Worm (Caenorhabditis elegans) whole organism, L4 larva: ENCODE results near the gene K06H7.8.

Experiments
- F10B5.3 ChIP-seq: sonication (generic microtip); optimal IDR thresholded peaks from 2 replicates; lab custom pipeline; 2016; ENCODE audit warnings: mild to moderate bottlenecking, missing genetic modification characterization, missing compliant biosample characterization
- F49E8.2 ChIP-seq: sonication (generic microtip); optimal IDR thresholded peaks from 2 replicates; lab custom pipeline; 2016; ENCODE audit warnings: missing compliant biosample characterization, mild to moderate bottlenecking, missing genetic modification characterization, borderline replicate concordance
- R02D3.7 ChIP-seq: fragments of 150-350 bp; sonication (generic microtip); optimal IDR thresholded peaks from 3 replicates; lab custom pipeline; 2014; ENCODE audit warnings: missing biosample characterization, missing genetic modification characterization
- Y105C5A.15 ChIP-seq: fragments of 200-800 bp; sonication (Bioruptor generic); IDR thresholded peaks from 2 replicates; pipeline ENCODE4 v1.3.6; 2022; ENCODE audit warnings: missing genetic modification characterization, missing compliant biosample characterization
- ZK337.2 ChIP-seq: fragments of 200-800 bp; sonication (Bioruptor generic); IDR thresholded peaks from 2 replicates; pipeline ENCODE4 v1.3.6; 2022; ENCODE audit warnings: missing genetic modification reagents, missing genetic modification characterization, missing compliant biosample characterization
- aha-1 ChIP-seq: fragments of 150-350 bp; peaks from one replicate; lab custom pipeline; 2014; ENCODE audit warnings: missing biosample characterization, missing genetic modification characterization
- aly-2 ChIP-seq: sonication (generic microtip); optimal IDR thresholded peaks from 2 replicates; lab custom pipeline; 2018; ENCODE audit warnings: missing biosample characterization, missing genetic modification characterization
- arid-1 ChIP-seq: fragments of 200-800 bp; sonication (Bioruptor generic); conservative IDR thresholded peaks from 2 replicates; pipeline ENCODE4 v1.3.6; 2022; ENCODE audit warnings: missing genetic modification reagents, missing genetic modification characterization, missing compliant biosample characterization
- ceh-20 ChIP-seq: fragments of 200-800 bp; sonication (Bioruptor generic); IDR thresholded peaks from 2 replicates; pipeline ENCODE4 v1.3.6; 2022; ENCODE audit warnings: missing genetic modification reagents, missing genetic modification characterization, missing compliant biosample characterization
- ceh-32 ChIP-seq: sonication (generic microtip); optimal IDR thresholded peaks from 2 replicates; lab custom pipeline; 2016; ENCODE audit warnings: mild to moderate bottlenecking, missing genetic modification characterization, missing compliant biosample characterization; ENCODE audit not compliant: poor library complexity
- ceh-62 ChIP-seq: sonication (generic microtip); optimal IDR thresholded peaks from 2 replicates; lab custom pipeline; 2017; ENCODE audit warnings: missing biosample characterization, missing genetic modification characterization
- ces-1 ChIP-seq: fragments of 150-350 bp; sonication (generic microtip); optimal IDR thresholded peaks from 4 replicates; lab custom pipeline; 2014; ENCODE audit warnings: missing biosample characterization, missing genetic modification reagents, missing genetic modification characterization
- ctbp-1 ChIP-seq: fragments of 200-800 bp; sonication (Bioruptor generic); IDR thresholded peaks from 2 replicates; pipeline ENCODE4 v1.3.6; 2022; ENCODE audit warnings: missing genetic modification reagents, missing genetic modification characterization, missing compliant biosample characterization
- daf-16 ChIP-seq, 3 experiments: sonication (generic microtip); optimal IDR thresholded peaks; 2 replicates each; lab custom pipeline; 2016 to 2017; ENCODE audit warnings: missing genetic modification characterization in 3 of 3, missing genetic modification reagents in 3 of 3, mild to moderate bottlenecking in 2 of 3, missing compliant biosample characterization in 2 of 3, missing biosample characterization in 1 of 3, moderate library complexity in 1 of 3
- dpl-1 ChIP-seq: fragments of 150-350 bp; optimal IDR thresholded peaks from 2 replicates; lab custom pipeline; 2014; ENCODE audit warnings: missing biosample characterization, missing genetic modification reagents, missing genetic modification characterization
- dve-1 ChIP-seq: sonication (generic microtip); optimal IDR thresholded peaks from 2 replicates; lab custom pipeline; 2017; ENCODE audit warnings: antibody characterized with exemption, mild to moderate bottlenecking, missing genetic modification characterization, missing compliant biosample characterization; ENCODE audit not compliant: insufficient read depth
- fos-1 ChIP-seq: fragments of 150-350 bp; optimal IDR thresholded peaks from 2 replicates; lab custom pipeline; 2014; ENCODE audit warnings: missing biosample characterization, missing genetic modification characterization
- hif-1 ChIP-seq, 2 experiments: sonication (generic microtip); optimal IDR thresholded peaks; 2 replicates each; lab custom pipeline; 2016 to 2017; ENCODE audit warnings: missing compliant biosample characterization in 2 of 2, missing genetic modification characterization in 2 of 2, missing genetic modification reagents in 2 of 2, missing genotype in 2 of 2, mild to moderate bottlenecking in 1 of 2
- hlh-11 ChIP-seq: fragments of 200-800 bp; sonication (Bioruptor generic); optimal IDR thresholded peaks from 2 replicates; lab custom pipeline; 2018; ENCODE audit warnings: mild to moderate bottlenecking, missing genetic modification characterization, missing compliant biosample characterization
- hlh-30 ChIP-seq: sonication (generic microtip); optimal IDR thresholded peaks from 2 replicates; lab custom pipeline; 2017; ENCODE audit warnings: antibody characterized with exemption, mild to moderate bottlenecking, missing genetic modification characterization, missing compliant biosample characterization; ENCODE audit not compliant: insufficient read depth
- hmg-1.1 ChIP-seq: fragments of 200-800 bp; sonication (Bioruptor generic); IDR thresholded peaks from 2 replicates; pipeline ENCODE4 v1.3.6; 2022; ENCODE audit warnings: missing genetic modification reagents, missing genetic modification characterization, missing compliant biosample characterization
- lim-7 ChIP-seq: fragments of 200-800 bp; sonication (Bioruptor generic); IDR thresholded peaks from 2 replicates; pipeline ENCODE4 v1.3.6; 2022; ENCODE audit warnings: missing genetic modification characterization, missing compliant biosample characterization
- lin-1 ChIP-seq: fragments of 200-800 bp; sonication (Bioruptor generic); IDR thresholded peaks from 2 replicates; pipeline ENCODE4 v1.3.6; 2022; ENCODE audit warnings: missing genetic modification reagents, missing genetic modification characterization, missing compliant biosample characterization
- lin-13 ChIP-seq: fragments of 150-350 bp; optimal IDR thresholded peaks from 2 replicates; lab custom pipeline; 2014; ENCODE audit warnings: missing biosample characterization, missing genetic modification reagents, missing genetic modification characterization
- lin-38 ChIP-seq: fragments of 200-800 bp; sonication (Bioruptor generic); IDR thresholded peaks from 2 replicates; pipeline ENCODE4 v1.3.6; 2022; ENCODE audit warnings: missing genetic modification reagents, missing genetic modification characterization, missing compliant biosample characterization
- lin-39 ChIP-seq: fragments of 150-350 bp; optimal IDR thresholded peaks from 2 replicates; lab custom pipeline; 2014; ENCODE audit warnings: missing biosample characterization, missing genetic modification reagents, missing genetic modification characterization
- lir-3 ChIP-seq: sonication (generic microtip); optimal IDR thresholded peaks from 2 replicates; lab custom pipeline; 2016; ENCODE audit warnings: mild to moderate bottlenecking, missing genetic modification characterization, missing compliant biosample characterization
- madf-9 ChIP-seq: fragments of 200-800 bp; sonication (Bioruptor generic); conservative IDR thresholded peaks from 2 replicates; pipeline ENCODE4 v1.3.6; 2022; ENCODE audit warnings: missing genetic modification reagents, missing genetic modification characterization, missing compliant biosample characterization
- mdl-1 ChIP-seq, 2 experiments: fragments of 150-350 bp in 1 of 2; sonication (generic microtip) in 1 of 2; optimal IDR thresholded peaks; 2 replicates each; lab custom pipeline; 2014 to 2017; ENCODE audit warnings: missing biosample characterization in 2 of 2, missing genetic modification characterization in 2 of 2
- mep-1 ChIP-seq: fragments of 150-350 bp; sonication (generic microtip); optimal IDR thresholded peaks from 3 replicates; lab custom pipeline; 2014; ENCODE audit warnings: missing biosample characterization, missing genetic modification characterization
- mxl-3 ChIP-seq: fragments of 200-800 bp; sonication (Bioruptor generic); optimal IDR thresholded peaks from 2 replicates; lab custom pipeline; 2018; ENCODE audit warnings: mild to moderate bottlenecking, missing genetic modification characterization, missing compliant biosample characterization
- nhr-237 ChIP-seq: sonication (generic microtip); optimal IDR thresholded peaks from 2 replicates; lab custom pipeline; 2017; ENCODE audit warnings: missing biosample characterization, missing genetic modification characterization
- nhr-41 ChIP-seq: fragments of 200-800 bp; sonication (Bioruptor generic); IDR thresholded peaks from 2 replicates; pipeline ENCODE4 v1.3.6; 2022; ENCODE audit warnings: missing genetic modification reagents, missing genetic modification characterization, missing compliant biosample characterization
- nhr-76 ChIP-seq: fragments of 150-350 bp; optimal IDR thresholded peaks from 2 replicates; lab custom pipeline; 2014; ENCODE audit warnings: missing biosample characterization, missing genetic modification characterization
- pha-4 ChIP-seq, 2 experiments: fragments of 150-350 bp in 1 of 2; fragments of 200-800 bp in 1 of 2; sonication (Bioruptor generic) in 1 of 2; IDR thresholded peaks in 1 of 2; optimal IDR thresholded peaks in 1 of 2; 2 replicates each; pipeline versions ENCODE4 v1.3.6 to Lab custom; 2014 to 2022; ENCODE audit warnings: missing genetic modification characterization in 2 of 2, missing genetic modification reagents in 2 of 2, missing biosample characterization in 1 of 2, missing compliant biosample characterization in 1 of 2
- php-3 ChIP-seq: fragments of 200-800 bp; sonication (Bioruptor generic); IDR thresholded peaks from 2 replicates; pipeline ENCODE4 v1.3.6; 2022; ENCODE audit warnings: missing genetic modification reagents, missing genetic modification characterization, missing compliant biosample characterization
- pqm-1 ChIP-seq: sonication (generic microtip); optimal IDR thresholded peaks from 2 replicates; lab custom pipeline; 2017; ENCODE audit warnings: missing biosample characterization, missing genetic modification characterization
- spr-1 ChIP-seq: sonication (generic microtip); optimal IDR thresholded peaks from 2 replicates; lab custom pipeline; 2016; ENCODE audit warnings: mild to moderate bottlenecking, missing genetic modification characterization, missing compliant biosample characterization
- spr-3 ChIP-seq: fragments of 200-800 bp; sonication (Bioruptor generic); optimal IDR thresholded peaks from 2 replicates; lab custom pipeline; 2018; ENCODE audit warnings: mild to moderate bottlenecking, missing genetic modification characterization, missing compliant biosample characterization
- tag-97 ChIP-seq: fragments of 200-800 bp; sonication (Bioruptor generic); IDR thresholded peaks from 2 replicates; pipeline ENCODE4 v1.3.6; 2022; ENCODE audit warnings: missing genetic modification characterization, missing compliant biosample characterization
- tra-1 ChIP-seq: fragments of 200-800 bp; sonication (Bioruptor generic); IDR thresholded peaks from 2 replicates; pipeline ENCODE4 v1.3.6; 2022; ENCODE audit warnings: missing genetic modification reagents, missing genetic modification characterization, missing compliant biosample characterization
- unc-130 ChIP-seq: sonication (generic microtip); optimal IDR thresholded peaks from 2 replicates; lab custom pipeline; 2016; ENCODE audit warnings: missing genetic modification reagents, missing genetic modification characterization, missing compliant biosample characterization
- unc-62 ChIP-seq, 3 experiments: fragments of 150-350 bp in 1 of 3; sonication (generic microtip); optimal IDR thresholded peaks in 2 of 3; peaks in 1 of 3; 1 replicate in 1 of 3; 2 replicates in 2 of 3; lab custom pipeline; 2014 to 2017; ENCODE audit warnings: missing biosample characterization in 3 of 3, missing genetic modification characterization in 3 of 3, missing genetic modification reagents in 3 of 3, missing genotype in 1 of 3
- zip-2 ChIP-seq: fragments of 150-350 bp; optimal IDR thresholded peaks from 2 replicates; lab custom pipeline; 2014; ENCODE audit warnings: missing biosample characterization, missing genetic modification characterization
- ztf-7 ChIP-seq: fragments of 150-350 bp; optimal IDR thresholded peaks from 2 replicates; lab custom pipeline; 2014; ENCODE audit warnings: missing biosample characterization, missing genetic modification characterization

K06H7.8 gene

DNA sequence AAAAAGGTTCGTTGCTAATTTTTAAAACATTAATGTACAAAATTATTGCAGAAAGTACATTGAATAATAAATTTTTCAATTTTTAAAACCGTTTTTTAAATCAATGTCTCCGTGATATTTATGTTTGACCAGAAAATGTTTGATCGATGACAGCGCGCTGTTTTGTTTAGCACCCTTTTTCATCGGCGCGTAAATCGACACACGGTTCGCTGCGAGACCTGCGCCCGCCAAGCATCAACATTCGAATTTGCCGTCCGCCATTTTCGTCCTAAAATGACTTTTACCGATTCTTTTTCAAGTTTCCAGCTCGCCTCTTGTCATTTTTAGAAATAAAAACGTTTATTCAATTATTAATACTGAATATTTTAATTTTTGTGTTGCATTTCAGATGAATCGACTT lies 2.9 kb upstream of the K06H7.8 start, which contains the start of gene plk-1 (continued):
- no peak for TF ChIP-seq tag-97
- no peak for TF ChIP-seq Y105C5A.15 (GFP tag; lab: Robert Waterston, UW)
- TF ChIP-seq mep-1 (tag; lab: Kevin White, UChicago) = no peak
- no peak for TF ChIP-seq nhr-41 (GFP tag; lab: Robert Waterston, UW)
- TF ChIP-seq arid-1 (GFP tag; lab: Robert Waterston, UW) = no peak
- no peak for TF ChIP-seq nhr-76
- TF ChIP-seq lin-1 (GFP tag; lab: Robert Waterston, UW) = no peak
- TF ChIP-seq aha-1 = peak; percentile 55
- no peak for TF ChIP-seq ceh-32 (tag; lab: Kevin White, UChicago)
- TF ChIP-seq ceh-20 (GFP tag; lab: Robert Waterston, UW) = no peak
- no peak for TF ChIP-seq ctbp-1 (GFP tag; lab: Robert Waterston, UW)
- TF ChIP-seq lin-13 = no peak
- TF ChIP-seq hlh-30 (tag; lab: Kevin White, UChicago) = peak; percentile 25
- no peak for TF ChIP-seq spr-3 (GFP tag; lab: Kevin White, UChicago)
- TF ChIP-seq ceh-62 (tag; lab: Kevin White, UChicago) = no peak
- TF ChIP-seq daf-16 (GFP tag; optimal IDR thresholded peaks at IDR 0.05; lab: Kevin White, UChicago) = no peak
- TF ChIP-seq daf-16 (tag; optimal IDR thresholded peaks at IDR 0.05; lab: Kevin White, UChicago) = peak; percentile 46
- no peak for TF ChIP-seq unc-62 (GFP tag; optimal IDR thresholded peaks at IDR 0.05 in 1 of 2; lab: Kevin White, UChicago)
- no peak for TF ChIP-seq unc-62 (tag; optimal IDR thresholded peaks at IDR 0.05; lab: Kevin White, UChicago)
- TF ChIP-seq madf-9 (GFP tag; lab: Robert Waterston, UW) = no peak

DNA sequence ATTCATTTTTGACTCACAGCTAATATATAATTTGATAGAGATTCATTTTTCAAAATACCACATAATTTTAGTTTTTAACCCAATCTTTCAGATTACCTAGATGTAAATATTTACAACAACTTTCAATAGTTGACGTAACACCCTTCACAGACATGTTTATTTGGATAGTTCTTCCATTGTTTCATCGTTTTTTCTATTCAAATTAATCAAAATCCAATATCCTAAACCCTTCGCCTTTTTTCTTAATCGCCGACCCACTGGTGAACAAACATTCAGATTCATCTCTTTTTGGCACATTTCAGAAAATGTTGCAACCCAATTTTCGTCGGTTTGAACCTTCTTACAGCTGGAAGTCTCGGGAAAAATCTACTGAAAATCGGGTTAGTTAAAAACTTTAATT lies 1.0 kb upstream of the K06H7.8 start, which contains the start of gene K06H7.1:
Gene K06H7.1, plus strand, starts transcription at position 301 of the 400 bp plus-strand sequence.
- TF ChIP-seq hif-1 (tag; optimal IDR thresholded peaks at IDR 0.05; lab: Kevin White, UChicago) (no peak), ztf-7 (tag; lab: Kevin White, UChicago) (no peak), ceh-62 (tag; lab: Kevin White, UChicago) (no peak), spr-1 (no peak), ZK337.2 (GFP tag; lab: Robert Waterston, UW) (no peak), tra-1 (no peak), R02D3.7 (no peak), lin-13 (no peak), zip-2 (tag; lab: Kevin White, UChicago) (no peak), nhr-237 (tag; lab: Kevin White, UChicago) (no peak), mxl-3 (no peak), lin-39 (tag; lab: Kevin White, UChicago) (no peak), lim-7 (no peak), mdl-1 (tag; optimal IDR thresholded peaks at IDR 0.05; lab: Kevin White, UChicago) (no peak), F49E8.2 (tag; lab: Kevin White, UChicago) (no peak), dpl-1 (GFP tag; lab: Kevin White, UChicago) (no peak), ces-1 (GFP tag; lab: Kevin White, UChicago) (no peak)
- TF ChIP-seq, all 104 proteins: peak for 0

DNA sequence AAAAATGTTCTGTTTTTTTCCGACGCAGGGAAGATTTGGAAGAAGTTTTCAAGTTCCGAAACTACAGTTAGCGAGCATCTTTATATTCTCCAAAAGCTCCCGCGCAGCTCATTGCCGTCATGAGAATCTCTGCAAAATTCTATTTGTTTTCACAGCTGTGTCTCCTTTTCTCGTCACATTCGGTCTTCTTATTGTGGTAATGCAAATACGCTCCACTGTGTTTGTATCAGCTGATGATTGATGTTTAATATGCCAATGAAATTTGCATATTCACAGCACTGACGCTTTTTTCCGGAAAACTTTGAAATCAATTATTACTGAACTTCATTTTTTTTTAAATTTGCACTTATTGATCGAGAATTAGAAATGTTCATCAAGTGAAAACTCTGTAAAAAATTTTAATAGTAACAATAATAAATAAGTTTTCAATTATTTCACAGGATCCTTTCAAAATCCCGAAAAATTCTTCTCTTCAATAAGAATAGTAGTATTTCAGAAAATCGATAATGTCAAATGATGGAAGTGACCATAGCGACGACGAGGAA lies 4.9 kb downstream of the K06H7.8 start, which contains the start of gene K06H7.2:
Gene K06H7.2, plus strand, starts transcription at position 495 of the 545 bp plus-strand sequence.
- no peak for TF ChIP-seq Y105C5A.15 (GFP tag; lab: Robert Waterston, UW)
- TF ChIP-seq fos-1 = no peak
- TF ChIP-seq hmg-1.1 = 0 out of 2 replicates have a peak, but pooled peaks have one; percentile 25
- TF ChIP-seq lin-38 = peak; percentile 87
- TF ChIP-seq ZK337.2 (GFP tag; lab: Robert Waterston, UW) = no peak
- peak; percentile 63 for TF ChIP-seq dve-1
- no peak for TF ChIP-seq lir-3
- no peak for TF ChIP-seq F10B5.3 (tag; lab: Kevin White, UChicago)
- no peak for TF ChIP-seq unc-130
- peak; percentile 72 for TF ChIP-seq mep-1 (tag; lab: Kevin White, UChicago)
- TF ChIP-seq hlh-11 (tag; lab: Kevin White, UChicago) = peak; percentile 89
- peak; percentile 31 for TF ChIP-seq pqm-1 (tag; lab: Kevin White, UChicago)
- no peak for TF ChIP-seq tag-97
- TF ChIP-seq ceh-32 (tag; lab: Kevin White, UChicago) = no peak
- TF ChIP-seq php-3 (GFP tag; lab: Robert Waterston, UW) = no peak
- no peak for TF ChIP-seq aly-2 (tag; lab: Kevin White, UChicago)
- TF ChIP-seq pha-4 (GFP tag; IDR thresholded peaks at IDR 0.05; lab: Robert Waterston, UW) = no peak
- peak; percentile 20 for TF ChIP-seq pha-4 (tag; optimal IDR thresholded peaks at IDR 0.05; lab: Kevin White, UChicago)
- no peak for TF ChIP-seq ctbp-1 (GFP tag; lab: Robert Waterston, UW)
- no peak for TF ChIP-seq mdl-1 (tag; optimal IDR thresholded peaks at IDR 0.05; lab: Kevin White, UChicago)
- peak; percentile 57 for TF ChIP-seq aha-1
